Fruit fly (Drosophila melanogaster) whole organism, embryonic: ENCODE results near the gene M6.

Source experiments
- Atf6 ChIP-seq: fragments of 200-800 bp; sonication (Bioruptor generic); IDR thresholded peaks from 2 replicates; pipeline ENCODE4 v1.3.6; 2022; ENCODE audit warnings: missing biosample characterization, missing genetic modification characterization
- Awh ChIP-seq: fragments of 200-800 bp; sonication (Bioruptor generic); IDR thresholded peaks from 2 replicates; pipeline ENCODE4, ENCODE4 v1.3.6; 2022; ENCODE audit warnings: missing biosample characterization, missing genetic modification characterization
- CG11085 ChIP-seq: fragments of 200-800 bp; sonication (Bioruptor generic); IDR thresholded peaks from 2 replicates; pipeline ENCODE4 v1.3.6; 2022; ENCODE audit warnings: missing biosample characterization, missing genetic modification characterization
- CG14014 ChIP-seq: fragments of 200-800 bp; sonication (Bioruptor generic); IDR thresholded peaks from 2 replicates; pipeline ENCODE4 v1.3.6; 2022; ENCODE audit warnings: missing biosample characterization, missing genetic modification characterization
- CG14710 ChIP-seq: fragments of 200-800 bp; sonication (Bioruptor generic); optimal IDR thresholded peaks from 3 replicates; lab custom pipeline; 2019; ENCODE audit warnings: missing biosample characterization, mild to moderate bottlenecking, missing genetic modification characterization, moderate library complexity
- CG16815 ChIP-seq: fragments of 200-800 bp; sonication (Bioruptor generic); optimal IDR thresholded peaks from 3 replicates; lab custom pipeline; 2017; ENCODE audit warnings: missing biosample characterization, mild to moderate bottlenecking, missing genetic modification characterization
- CG17912 ChIP-seq: fragments of 200-800 bp; sonication (Bioruptor generic); optimal IDR thresholded peaks from 2 replicates; lab custom pipeline; 2018; ENCODE audit warnings: missing biosample characterization, mild to moderate bottlenecking, missing genetic modification characterization
- CG18476 ChIP-seq: fragments of 200-800 bp; sonication (Bioruptor generic); optimal IDR thresholded peaks from 2 replicates; lab custom pipeline; 2016; ENCODE audit warnings: missing biosample characterization, mild to moderate bottlenecking, missing genetic modification characterization
- CG18619 ChIP-seq: fragments of 200-800 bp; sonication (Bioruptor generic); optimal IDR thresholded peaks from 3 replicates; lab custom pipeline; 2017; ENCODE audit warnings: missing biosample characterization, mild to moderate bottlenecking, missing genetic modification characterization
- CG2875 ChIP-seq: fragments of 200-800 bp; sonication (Bioruptor generic); optimal IDR thresholded peaks from 2 replicates; lab custom pipeline; 2017; ENCODE audit warnings: missing biosample characterization, mild to moderate bottlenecking, missing genetic modification characterization, missing genetic modification reagents
- CG30020 ChIP-seq: fragments of 200-800 bp; optimal IDR thresholded peaks from 2 replicates; lab custom pipeline; 2019; ENCODE audit warnings: missing biosample characterization, mild to moderate bottlenecking, missing genetic modification characterization, moderate library complexity
- CG3281 ChIP-seq: fragments of 200-800 bp; sonication (Bioruptor generic); optimal IDR thresholded peaks from 3 replicates; lab custom pipeline; 2017; ENCODE audit warnings: missing biosample characterization, mild to moderate bottlenecking, missing genetic modification characterization
- CG34224 ChIP-seq: fragments of 200-800 bp; sonication (Bioruptor generic); IDR thresholded peaks from 3 replicates; pipeline ENCODE4 v1.3.6; 2022; ENCODE audit warnings: missing biosample characterization, missing genetic modification characterization; ENCODE audit not compliant: partially characterized antibody
- CG34422 ChIP-seq: fragments of 200-800 bp; sonication (Bioruptor generic); IDR thresholded peaks from 3 replicates; pipeline ENCODE4 v1.3.6; 2022; ENCODE audit warnings: missing biosample characterization, missing genetic modification characterization
- CG4404 ChIP-seq: fragments of 200-800 bp; sonication (Bioruptor generic); IDR thresholded peaks from 2 replicates; pipeline ENCODE4 v1.3.6; 2022; ENCODE audit warnings: missing biosample characterization, missing genetic modification characterization
- CG4730 ChIP-seq: fragments of 200-800 bp; sonication (Bioruptor generic); IDR thresholded peaks from 2 replicates; pipeline ENCODE4 v1.3.6; 2022; ENCODE audit warnings: missing biosample characterization, missing genetic modification characterization
- CG6654 ChIP-seq: fragments of 200-800 bp; sonication (Bioruptor generic); optimal IDR thresholded peaks from 2 replicates; lab custom pipeline; 2017; ENCODE audit warnings: missing biosample characterization, mild to moderate bottlenecking, missing genetic modification characterization
- CG7271 ChIP-seq: fragments of 200-800 bp; sonication (Bioruptor generic); optimal IDR thresholded peaks from 2 replicates; lab custom pipeline; 2018; ENCODE audit warnings: missing biosample characterization, mild to moderate bottlenecking, missing genetic modification characterization, moderate library complexity
- CG7357 ChIP-seq: fragments of 200-800 bp; sonication (Bioruptor generic); IDR thresholded peaks from 3 replicates; pipeline ENCODE4 v1.3.6; 2022; ENCODE audit warnings: missing biosample characterization, missing genetic modification characterization
- CG8765 ChIP-seq: fragments of 200-800 bp; sonication (Bioruptor generic); IDR thresholded peaks from 2 replicates; pipeline ENCODE4 v1.3.6; 2022; ENCODE audit warnings: missing biosample characterization, missing genetic modification characterization
- CG9437 ChIP-seq: fragments of 200-800 bp; sonication (Bioruptor generic); optimal IDR thresholded peaks from 2 replicates; lab custom pipeline; 2018; ENCODE audit warnings: missing biosample characterization, mild to moderate bottlenecking, missing genetic modification characterization
- Camta ChIP-seq: fragments of 200-800 bp; sonication (Bioruptor generic); optimal IDR thresholded peaks from 2 replicates; lab custom pipeline; 2016; ENCODE audit warnings: missing biosample characterization, missing genetic modification characterization
- D19B ChIP-seq: fragments of 200-800 bp; sonication (Bioruptor generic); optimal IDR thresholded peaks from 2 replicates; lab custom pipeline; 2017; ENCODE audit warnings: missing biosample characterization, mild to moderate bottlenecking, missing genetic modification characterization
- Fer1 ChIP-seq: fragments of 200-800 bp; sonication (Bioruptor generic); optimal IDR thresholded peaks from 2 replicates; lab custom pipeline; 2017; ENCODE audit warnings: missing biosample characterization, mild to moderate bottlenecking, missing genetic modification characterization
- Gug ChIP-seq: fragments of 200-800 bp; sonication (Bioruptor generic); IDR thresholded peaks from 4 replicates; pipeline ENCODE4 v1.3.6; 2022; ENCODE audit warnings: missing biosample characterization, missing genetic modification characterization
- Hmx ChIP-seq: fragments of 200-800 bp; sonication (Bioruptor generic); optimal IDR thresholded peaks from 2 replicates; lab custom pipeline; 2016; ENCODE audit warnings: missing biosample characterization, missing genetic modification characterization
- Kr ChIP-seq: fragments of 200-800 bp; sonication (Bioruptor generic); optimal IDR thresholded peaks from 2 replicates; lab custom pipeline; 2017; ENCODE audit warnings: missing biosample characterization, mild to moderate bottlenecking, missing genetic modification characterization
- Mrtf ChIP-seq: fragments of 200-800 bp; sonication (Bioruptor generic); IDR thresholded peaks from 3 replicates; pipeline ENCODE4 v1.3.6; 2022; ENCODE audit warnings: missing biosample characterization, missing genetic modification characterization
- Myb ChIP-seq: fragments of 200-800 bp; sonication (Bioruptor generic); optimal IDR thresholded peaks from 2 replicates; lab custom pipeline; 2016; ENCODE audit warnings: missing biosample characterization, missing genetic modification characterization
- Side ChIP-seq: fragments of 200-800 bp; sonication (Bioruptor generic); optimal IDR thresholded peaks from 2 replicates; lab custom pipeline; 2016; ENCODE audit warnings: missing biosample characterization, missing genetic modification characterization
- Six4 ChIP-seq: fragments of 200-800 bp; sonication (Bioruptor generic); optimal IDR thresholded peaks from 2 replicates; lab custom pipeline; 2016; ENCODE audit warnings: missing biosample characterization, missing genetic modification characterization
- btn ChIP-seq: fragments of 200-800 bp; sonication (Bioruptor generic); optimal IDR thresholded peaks from 2 replicates; lab custom pipeline; 2016; ENCODE audit warnings: missing biosample characterization, missing genetic modification characterization
- emc ChIP-seq: fragments of 200-800 bp; sonication (Bioruptor generic); optimal IDR thresholded peaks from 2 replicates; lab custom pipeline; 2016; ENCODE audit warnings: missing biosample characterization, missing genetic modification characterization
- eyg ChIP-seq: fragments of 200-800 bp; sonication (Bioruptor generic); optimal IDR thresholded peaks from 3 replicates; lab custom pipeline; 2016; ENCODE audit warnings: missing biosample characterization, missing genetic modification characterization
- ftz-f1 ChIP-seq: fragments of 200-800 bp; sonication (Bioruptor generic); optimal IDR thresholded peaks from 2 replicates; lab custom pipeline; 2016; ENCODE audit warnings: missing biosample characterization, missing genetic modification characterization
- gsb ChIP-seq: fragments of 200-800 bp; sonication (Bioruptor generic); IDR thresholded peaks from 2 replicates; pipeline ENCODE4 v1.3.6; 2022; ENCODE audit warnings: missing biosample characterization, missing genetic modification characterization
- insv ChIP-seq, 2 experiments: fragments of 200-800 bp; sonication (Bioruptor generic); optimal IDR thresholded peaks; 3 replicates each; lab custom pipeline; 2016 to 2018; ENCODE audit warnings: missing biosample characterization in 2 of 2, missing genetic modification characterization in 2 of 2
- lola ChIP-seq, 3 experiments: fragments of >200 bp in 2 of 3; fragments of 200-800 bp in 1 of 3; sonication (Bioruptor generic) in 1 of 3; optimal IDR thresholded peaks; 2 replicates each; lab custom pipeline; 2017 to 2019; ENCODE audit warnings: missing biosample characterization in 3 of 3, missing genetic modification characterization in 3 of 3, mild to moderate bottlenecking in 1 of 3, moderate library complexity in 1 of 3
- luna ChIP-seq: fragments of 200-800 bp; sonication (Bioruptor generic); optimal IDR thresholded peaks from 2 replicates; lab custom pipeline; 2016; ENCODE audit warnings: missing biosample characterization, missing genetic modification characterization
- pho ChIP-seq: fragments of 200-800 bp; sonication (Bioruptor generic); optimal IDR thresholded peaks from 2 replicates; lab custom pipeline; 2016; ENCODE audit warnings: missing biosample characterization, missing genetic modification characterization
- pnt ChIP-seq: fragments of 200-800 bp; sonication (Bioruptor generic); optimal IDR thresholded peaks from 3 replicates; lab custom pipeline; 2016; ENCODE audit warnings: missing biosample characterization, missing genetic modification characterization
- pros ChIP-seq: fragments of 200-800 bp; sonication (Bioruptor generic); optimal IDR thresholded peaks from 3 replicates; lab custom pipeline; 2019; ENCODE audit warnings: missing biosample characterization, mild to moderate bottlenecking, missing genetic modification characterization, moderate library complexity
- pzg ChIP-seq: fragments of 200-800 bp; sonication (Bioruptor generic); optimal IDR thresholded peaks from 3 replicates; lab custom pipeline; 2018; ENCODE audit warnings: missing biosample characterization, mild to moderate bottlenecking, missing genetic modification characterization, moderate library complexity
- ranshi ChIP-seq: fragments of 200-800 bp; sonication (Bioruptor generic); IDR thresholded peaks from 2 replicates; pipeline ENCODE4 v1.3.6; 2022; ENCODE audit warnings: missing biosample characterization, missing genetic modification characterization
- salm ChIP-seq: fragments of 200-800 bp; sonication (Bioruptor generic); optimal IDR thresholded peaks from 2 replicates; lab custom pipeline; 2018; ENCODE audit warnings: missing biosample characterization, mild to moderate bottlenecking, missing genetic modification characterization
- schlank ChIP-seq: fragments of 200-800 bp; sonication (Bioruptor generic); optimal IDR thresholded peaks from 2 replicates; lab custom pipeline; 2018; ENCODE audit warnings: missing biosample characterization, mild to moderate bottlenecking, missing genetic modification characterization
- scrt ChIP-seq: fragments of 200-800 bp; sonication (Bioruptor generic); optimal IDR thresholded peaks from 2 replicates; lab custom pipeline; 2018; ENCODE audit warnings: missing biosample characterization, mild to moderate bottlenecking, missing genetic modification characterization, moderate library complexity
- sqz ChIP-seq: fragments of 200-800 bp; sonication (Bioruptor generic); optimal IDR thresholded peaks from 3 replicates; lab custom pipeline; 2018; ENCODE audit warnings: missing biosample characterization, mild to moderate bottlenecking, missing genetic modification characterization
- stwl ChIP-seq: fragments of 200-800 bp; sonication (Bioruptor generic); optimal IDR thresholded peaks from 3 replicates; lab custom pipeline; 2018; ENCODE audit warnings: missing biosample characterization, mild to moderate bottlenecking, missing genetic modification characterization, moderate library complexity
- tio ChIP-seq: fragments of 200-800 bp; sonication (Bioruptor generic); optimal IDR thresholded peaks from 2 replicates; lab custom pipeline; 2017; ENCODE audit warnings: missing biosample characterization, missing genetic modification characterization, inconsistent platforms
- vvl ChIP-seq: fragments of 200-800 bp; sonication (Bioruptor generic); IDR thresholded peaks from 2 replicates; pipeline ENCODE4 v1.3.6; 2022; ENCODE audit warnings: missing biosample characterization, missing genetic modification characterization
- zf30C ChIP-seq: fragments of 200-800 bp; sonication (Bioruptor generic); optimal IDR thresholded peaks from 3 replicates; lab custom pipeline; 2018; ENCODE audit warnings: missing biosample characterization, mild to moderate bottlenecking, missing genetic modification characterization

M6 gene

DNA sequence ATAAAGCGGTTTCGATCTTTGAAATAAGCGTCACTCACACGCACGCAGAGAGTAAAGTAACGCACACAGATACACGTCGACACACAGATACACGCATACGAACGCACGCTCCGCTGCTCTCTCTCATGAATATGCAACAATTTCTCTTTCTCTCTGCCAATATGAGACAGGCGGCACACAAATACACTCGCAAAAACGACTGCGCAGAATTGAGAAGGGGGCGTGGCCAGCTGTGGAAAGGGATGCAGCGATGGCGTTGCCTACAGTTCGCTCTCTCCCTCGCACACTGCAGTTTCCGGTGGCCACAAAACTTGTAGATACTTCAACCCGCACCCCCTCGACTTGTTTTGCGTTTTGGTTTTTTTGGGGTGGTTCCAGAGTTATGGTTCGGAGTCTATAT lies 28.0 kb upstream of the M6 start (continued):
- TF ChIP-seq CG4404 (GFP tag; lab: Robert Waterston, UW) (no peak), Hmx (GFP tag; lab: Kevin White, UChicago) (no peak), insv (GFP tag; optimal IDR thresholded peaks at IDR 0.05; lab: Kevin White, UChicago) (no peak), CG18476 (no peak), CG30020 (tag; lab: Kevin White, UChicago) (no peak), CG8765 (GFP tag; lab: Robert Waterston, UW) (no peak), Six4 (GFP tag; lab: Kevin White, UChicago) (no peak), Myb (GFP tag; lab: Kevin White, UChicago) (no peak), Kr (GFP tag; lab: Kevin White, UChicago) (peak; percentile 18), salm (tag; lab: Kevin White, UChicago) (peak; percentile 11), Mrtf (GFP tag; lab: Robert Waterston, UW) (0 out of 3 replicates have a peak, but pooled peaks have one; percentile 11), pzg (GFP tag; lab: Kevin White, UChicago) (no peak), ranshi (no peak), gsb (no peak), CG34422 (no peak), schlank (tag; lab: Kevin White, UChicago) (no peak), D19B (GFP tag; lab: Kevin White, UChicago) (no peak), scrt (GFP tag; lab: Kevin White, UChicago) (peak; percentile 60), btn (GFP tag; lab: Kevin White, UChicago) (no peak), pros (GFP tag; lab: Kevin White, UChicago) (no peak), CG34224 (GFP tag; lab: Robert Waterston, UW) (0 out of 3 replicates have a peak, but pooled peaks have one; percentile 28), pnt (GFP tag; lab: Kevin White, UChicago) (no peak), lola (GFP tag; optimal IDR thresholded peaks at IDR 0.05; lab: Kevin White, UChicago) (no peak), luna (GFP tag; lab: Kevin White, UChicago) (no peak), Awh (GFP tag; lab: Robert Waterston, UW) (no peak; the same call in 1 of the 2 replicates), vvl (GFP tag; lab: Robert Waterston, UW) (peak; percentile 96), Fer1 (GFP tag; lab: Kevin White, UChicago) (no peak), Atf6 (GFP tag; lab: Robert Waterston, UW) (peak; percentile 11; the same call in 1 of the 2 replicates), ftz-f1 (GFP tag; lab: Kevin White, UChicago) (no peak), CG11085 (GFP tag; lab: Robert Waterston, UW) (no peak), pho (no peak), CG17912 (GFP tag; lab: Kevin White, UChicago) (peak; percentile 26), CG9437 (GFP tag; lab: Kevin White, UChicago) (peak; percentile 25), CG7271 (tag; lab: Kevin White, UChicago) (peak; percentile 35), eyg (GFP tag; lab: Kevin White, UChicago) (no peak), CG14014 (GFP tag; lab: Robert Waterston, UW) (no peak), Side (GFP tag; lab: Kevin White, UChicago) (peak; percentile 1), stwl (tag; lab: Kevin White, UChicago) (no peak), CG14710 (tag; lab: Kevin White, UChicago) (peak; percentile 3), CG7357 (GFP tag; lab: Robert Waterston, UW) (no peak), Gug (GFP tag; lab: Robert Waterston, UW) (no peak), sqz (GFP tag; lab: Kevin White, UChicago) (peak; percentile 66), emc (GFP tag; lab: Kevin White, UChicago) (no peak), tio (GFP tag; lab: Kevin White, UChicago) (no peak), CG4730 (GFP tag; lab: Robert Waterston, UW) (no peak), zf30C (GFP tag; lab: Kevin White, UChicago) (peak; percentile 83), Camta (peak; percentile 37), CG6654 (GFP tag; lab: Kevin White, UChicago) (no peak), CG2875 (GFP tag; lab: Kevin White, UChicago) (peak; percentile 62), CG3281 (GFP tag; lab: Kevin White, UChicago) (no peak), CG16815 (GFP tag; lab: Kevin White, UChicago) (no peak), CG18619 (no peak)
